Fruit fly (Drosophila melanogaster) whole organism, prepupa: ENCODE results near the gene pigeon.

ENCODE experiments used
- Blimp-1 ChIP-seq: fragments of 200-800 bp; sonication (Bioruptor generic); optimal IDR thresholded peaks from 3 replicates; lab custom pipeline; 2017; ENCODE audit warnings: missing biosample characterization, missing genetic modification characterization, mild to moderate bottlenecking, moderate library complexity, missing genetic modification reagents
- CG10631 ChIP-seq: fragments of 200-800 bp; sonication (Bioruptor generic); optimal IDR thresholded peaks from 2 replicates; lab custom pipeline; 2016; ENCODE audit warnings: missing biosample characterization, missing genetic modification characterization
- CG10669 ChIP-seq: fragments of 200-800 bp; sonication (Bioruptor generic); optimal IDR thresholded peaks from 3 replicates; lab custom pipeline; 2018; ENCODE audit warnings: missing biosample characterization, mild to moderate bottlenecking, missing genetic modification characterization, moderate library complexity
- CG11294 ChIP-seq: fragments of 200-800 bp; sonication (Bioruptor generic); IDR thresholded peaks from 2 replicates; pipeline ENCODE4 v1.3.6; 2022; ENCODE audit warnings: missing biosample characterization, missing genetic modification characterization
- CG15336 ChIP-seq: fragments of 200-800 bp; sonication (Bioruptor generic); IDR thresholded peaks from 2 replicates; pipeline ENCODE4 v1.3.6; 2022; ENCODE audit warnings: missing biosample characterization, missing genetic modification characterization
- CG1621 ChIP-seq: fragments of 200-800 bp; sonication (Bioruptor generic); optimal IDR thresholded peaks from 3 replicates; lab custom pipeline; 2018; ENCODE audit warnings: missing biosample characterization, mild to moderate bottlenecking, missing genetic modification characterization
- CG16779 ChIP-seq: fragments of 200-800 bp; sonication (Bioruptor generic); optimal IDR thresholded peaks from 3 replicates; lab custom pipeline; 2017; ENCODE audit warnings: missing biosample characterization, mild to moderate bottlenecking, missing genetic modification characterization
- CG3032 ChIP-seq: fragments of 200-800 bp; optimal IDR thresholded peaks from 2 replicates; lab custom pipeline; 2019; ENCODE audit warnings: missing biosample characterization, mild to moderate bottlenecking, missing genetic modification characterization, moderate library complexity
- CG31627 ChIP-seq: fragments of 200-800 bp; sonication (Bioruptor generic); optimal IDR thresholded peaks from 3 replicates; lab custom pipeline; 2016; ENCODE audit warnings: missing biosample characterization, missing genetic modification characterization
- CG32006 ChIP-seq: fragments of 200-800 bp; sonication (Bioruptor generic); optimal IDR thresholded peaks from 3 replicates; lab custom pipeline; 2017; ENCODE audit warnings: missing biosample characterization, mild to moderate bottlenecking, missing genetic modification characterization
- CG3919 ChIP-seq: fragments of 200-800 bp; sonication (Bioruptor generic); optimal IDR thresholded peaks from 3 replicates; lab custom pipeline; 2016; ENCODE audit warnings: missing biosample characterization, missing genetic modification characterization
- CG4318 ChIP-seq: fragments of 200-800 bp; sonication (Bioruptor generic); optimal IDR thresholded peaks from 3 replicates; lab custom pipeline; 2017; ENCODE audit warnings: missing biosample characterization, mild to moderate bottlenecking, missing genetic modification characterization
- CG6276 ChIP-seq: fragments of 200-800 bp; sonication (Bioruptor generic); optimal IDR thresholded peaks from 2 replicates; lab custom pipeline; 2017; ENCODE audit warnings: missing biosample characterization, mild to moderate bottlenecking, missing genetic modification characterization
- CG6792 ChIP-seq: fragments of 200-800 bp; sonication (Bioruptor generic); optimal IDR thresholded peaks from 3 replicates; lab custom pipeline; 2016; ENCODE audit warnings: missing biosample characterization, missing genetic modification characterization
- CG6808 ChIP-seq: fragments of 200-800 bp; sonication (Bioruptor generic); optimal IDR thresholded peaks from 3 replicates; lab custom pipeline; 2017; ENCODE audit warnings: missing biosample characterization, missing genetic modification characterization, mild to moderate bottlenecking, moderate library complexity, missing genetic modification reagents
- CG6854 ChIP-seq: fragments of 200-800 bp; sonication (Bioruptor generic); optimal IDR thresholded peaks from 2 replicates; lab custom pipeline; 2017; ENCODE audit warnings: missing biosample characterization, mild to moderate bottlenecking, missing genetic modification characterization
- CG7368 ChIP-seq: fragments of 200-800 bp; sonication (Bioruptor generic); optimal IDR thresholded peaks from 3 replicates; lab custom pipeline; 2016; ENCODE audit warnings: missing biosample characterization, missing genetic modification characterization
- CG8119 ChIP-seq: fragments of 200-800 bp; sonication (Bioruptor generic); IDR thresholded peaks from 3 replicates; pipeline ENCODE4 v1.3.6; 2022; ENCODE audit warnings: missing biosample characterization, missing genetic modification characterization
- CG8319 ChIP-seq: fragments of 200-800 bp; sonication (Bioruptor generic); optimal IDR thresholded peaks from 3 replicates; lab custom pipeline; 2016; ENCODE audit warnings: missing biosample characterization, missing genetic modification characterization
- CG8632 ChIP-seq: fragments of 200-800 bp; sonication (Bioruptor generic); optimal IDR thresholded peaks from 3 replicates; lab custom pipeline; 2016; ENCODE audit warnings: missing biosample characterization, missing genetic modification characterization
- Eip75B ChIP-seq: fragments of 200-800 bp; sonication (Bioruptor generic); optimal IDR thresholded peaks from 3 replicates; lab custom pipeline; 2016; ENCODE audit warnings: missing biosample characterization, missing genetic modification characterization
- Eip78C ChIP-seq: fragments of 200-800 bp; sonication (Bioruptor generic); peaks from one replicate; lab custom pipeline; 2016; ENCODE audit warnings: missing biosample characterization, missing genetic modification characterization
- Ets21C ChIP-seq: fragments of 200-800 bp; sonication (Bioruptor generic); optimal IDR thresholded peaks from 3 replicates; lab custom pipeline; 2016; ENCODE audit warnings: missing biosample characterization, missing genetic modification characterization
- Ets96B ChIP-seq: fragments of 200-800 bp; optimal IDR thresholded peaks from 2 replicates; lab custom pipeline; 2019; ENCODE audit warnings: missing biosample characterization, mild to moderate bottlenecking, missing genetic modification characterization, moderate library complexity
- Hr38 ChIP-seq: sonication (Bioruptor generic); optimal IDR thresholded peaks from 2 replicates; lab custom pipeline; 2016; ENCODE audit warnings: missing biosample characterization, missing genetic modification characterization
- Hr39 ChIP-seq: fragments of 200-800 bp; sonication (Bioruptor generic); optimal IDR thresholded peaks from 2 replicates; lab custom pipeline; 2016; ENCODE audit warnings: missing biosample characterization, missing genetic modification characterization
- Hr4 ChIP-seq: fragments of 200-800 bp; sonication (Bioruptor generic); optimal IDR thresholded peaks from 3 replicates; lab custom pipeline; 2016; ENCODE audit warnings: missing biosample characterization, missing genetic modification characterization
- Lpt ChIP-seq: fragments of 200-800 bp; sonication (Bioruptor generic); optimal IDR thresholded peaks from 3 replicates; lab custom pipeline; 2016; ENCODE audit warnings: missing biosample characterization, missing genetic modification characterization
- Met ChIP-seq: fragments of 200-800 bp; sonication (Bioruptor generic); optimal IDR thresholded peaks from 3 replicates; lab custom pipeline; 2016; ENCODE audit warnings: missing biosample characterization, missing genetic modification characterization
- OdsH ChIP-seq: fragments of 200-800 bp; sonication (Bioruptor generic); optimal IDR thresholded peaks from 3 replicates; lab custom pipeline; 2016; ENCODE audit warnings: missing biosample characterization, missing genetic modification characterization
- Smox ChIP-seq: fragments of 200-800 bp; sonication (Bioruptor generic); optimal IDR thresholded peaks from 3 replicates; lab custom pipeline; 2016; ENCODE audit warnings: missing biosample characterization, missing genetic modification characterization
- Sox102F ChIP-seq: fragments of 200-800 bp; sonication (Bioruptor generic); optimal IDR thresholded peaks from 2 replicates; lab custom pipeline; 2016; ENCODE audit warnings: missing biosample characterization, mild to moderate bottlenecking, missing genetic modification characterization
- Sox15 ChIP-seq: fragments of 200-800 bp; sonication (Bioruptor generic); optimal IDR thresholded peaks from 3 replicates; lab custom pipeline; 2016; ENCODE audit warnings: missing biosample characterization, missing genetic modification characterization
- achi ChIP-seq: fragments of 200-800 bp; sonication (Bioruptor generic); optimal IDR thresholded peaks from 3 replicates; lab custom pipeline; 2016; ENCODE audit warnings: missing biosample characterization, missing genetic modification characterization
- acj6 ChIP-seq: fragments of 200-800 bp; sonication (Bioruptor generic); optimal IDR thresholded peaks from 3 replicates; lab custom pipeline; 2016; ENCODE audit warnings: missing biosample characterization, missing genetic modification characterization
- cyc ChIP-seq: fragments of 200-800 bp; sonication (Bioruptor generic); optimal IDR thresholded peaks from 3 replicates; lab custom pipeline; 2016; ENCODE audit warnings: missing biosample characterization, missing genetic modification characterization
- dac ChIP-seq: fragments of 200-800 bp; sonication (Bioruptor generic); optimal IDR thresholded peaks from 2 replicates; lab custom pipeline; 2017; ENCODE audit warnings: missing biosample characterization, mild to moderate bottlenecking, missing genetic modification characterization
- dsx ChIP-seq: fragments of 200-800 bp; optimal IDR thresholded peaks from 3 replicates; lab custom pipeline; 2019; ENCODE audit warnings: missing biosample characterization, mild to moderate bottlenecking, missing genetic modification characterization, moderate library complexity; ENCODE audit not compliant: poor library complexity, severe bottlenecking
- eg ChIP-seq: fragments of 200-800 bp; sonication (Bioruptor generic); IDR thresholded peaks from 3 replicates; pipeline ENCODE4 v1.3.6; 2022; ENCODE audit warnings: missing biosample characterization, missing genetic modification characterization
- esn ChIP-seq: fragments of 200-800 bp; sonication (Bioruptor generic); optimal IDR thresholded peaks from 2 replicates; lab custom pipeline; 2016; ENCODE audit warnings: missing biosample characterization, mild to moderate bottlenecking, missing genetic modification characterization, moderate library complexity
- fd59A ChIP-seq: fragments of 200-800 bp; sonication (Bioruptor generic); optimal IDR thresholded peaks from 2 replicates; lab custom pipeline; 2017; ENCODE audit warnings: missing biosample characterization, mild to moderate bottlenecking, missing genetic modification characterization, missing genetic modification reagents
- fd85E ChIP-seq: fragments of 200-800 bp; sonication (Bioruptor generic); optimal IDR thresholded peaks from 3 replicates; lab custom pipeline; 2016; ENCODE audit warnings: missing biosample characterization, missing genetic modification characterization
- fkh ChIP-seq: fragments of 200-800 bp; sonication (Bioruptor generic); optimal IDR thresholded peaks from 3 replicates; lab custom pipeline; 2017; ENCODE audit warnings: missing biosample characterization, mild to moderate bottlenecking, missing genetic modification characterization, moderate library complexity
- lz ChIP-seq: fragments of 200-800 bp; sonication (Bioruptor generic); optimal IDR thresholded peaks from 3 replicates; lab custom pipeline; 2016; ENCODE audit warnings: missing biosample characterization, missing genetic modification characterization
- net ChIP-seq: fragments of 200-800 bp; sonication (Bioruptor generic); optimal IDR thresholded peaks from 3 replicates; lab custom pipeline; 2016; ENCODE audit warnings: missing biosample characterization, missing genetic modification characterization
- pdm3 ChIP-seq: fragments of 200-800 bp; sonication (Bioruptor generic); optimal IDR thresholded peaks from 3 replicates; lab custom pipeline; 2016; ENCODE audit warnings: missing biosample characterization, missing genetic modification characterization
- salr ChIP-seq, 2 experiments: fragments of 200-800 bp; sonication (Bioruptor generic); optimal IDR thresholded peaks; 3 replicates each; lab custom pipeline; 2016 to 2018; ENCODE audit warnings: missing biosample characterization in 2 of 2, missing genetic modification characterization in 2 of 2, mild to moderate bottlenecking in 1 of 2
- spab ChIP-seq: fragments of 200-800 bp; sonication (Bioruptor generic); optimal IDR thresholded peaks from 2 replicates; lab custom pipeline; 2017; ENCODE audit warnings: missing biosample characterization, mild to moderate bottlenecking, missing genetic modification characterization, missing genetic modification reagents
- ss ChIP-seq, 2 experiments: fragments of 200-800 bp; sonication (Bioruptor generic); optimal IDR thresholded peaks; 2 replicates in 1 of 2; 3 replicates in 1 of 2; lab custom pipeline; 2017 to 2018; ENCODE audit warnings: mild to moderate bottlenecking in 2 of 2, missing biosample characterization in 2 of 2, missing genetic modification characterization in 2 of 2, moderate library complexity in 1 of 2
- svp ChIP-seq: fragments of 200-800 bp; sonication (Bioruptor generic); peaks from one replicate; lab custom pipeline; 2016; ENCODE audit warnings: missing biosample characterization, missing genetic modification characterization
- topi ChIP-seq: fragments of 200-800 bp; sonication (Bioruptor generic); optimal IDR thresholded peaks from 3 replicates; lab custom pipeline; 2016; ENCODE audit warnings: missing biosample characterization, missing genetic modification characterization
- vri ChIP-seq: fragments of 200-800 bp; sonication (Bioruptor generic); optimal IDR thresholded peaks from 3 replicates; lab custom pipeline; 2016; ENCODE audit warnings: missing biosample characterization, mild to moderate bottlenecking, missing genetic modification characterization

Gene pigeon

DNA sequence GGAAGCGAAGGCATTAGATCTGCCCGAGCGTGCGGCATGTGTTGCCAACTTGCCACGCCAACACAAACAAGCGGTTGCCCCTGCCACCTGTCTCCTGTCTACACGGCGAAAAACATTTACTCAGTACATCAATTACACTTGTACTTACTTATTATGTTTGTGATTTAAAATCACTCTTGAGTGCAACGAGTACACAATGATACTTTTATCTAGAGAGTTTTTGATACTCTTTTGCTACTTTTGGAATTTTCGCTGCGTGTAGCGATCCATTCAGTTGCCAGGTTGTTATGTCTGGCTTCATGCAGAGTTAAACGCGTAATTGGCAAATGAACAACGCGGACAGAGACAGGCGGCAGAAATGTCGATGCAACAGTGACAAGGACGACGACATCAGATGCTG lies 7.9 kb downstream of the pigeon start:
- peak; percentile 60 for TF ChIP-seq Ets96B (tag; lab: Kevin White, UChicago)
- peak; percentile 5 for TF ChIP-seq vri (GFP tag; lab: Kevin White, UChicago)
- peak; percentile 23 for TF ChIP-seq Smox (GFP tag; lab: Kevin White, UChicago)
- TF ChIP-seq lz (GFP tag; lab: Kevin White, UChicago): no peak
- TF ChIP-seq CG6276 (GFP tag; lab: Kevin White, UChicago): peak; percentile 59
- peak; percentile 69 for TF ChIP-seq CG32006 (GFP tag; lab: Kevin White, UChicago)
- peak; percentile 53 for TF ChIP-seq dac
- peak; percentile 45 for TF ChIP-seq Met (GFP tag; lab: Kevin White, UChicago)
- TF ChIP-seq achi (GFP tag; lab: Kevin White, UChicago): peak; percentile 69
- peak; percentile 79 for TF ChIP-seq CG8119
- TF ChIP-seq CG31627 (GFP tag; lab: Kevin White, UChicago): peak; percentile 27
- no peak for TF ChIP-seq Blimp-1
- no peak for TF ChIP-seq Hr38
- TF ChIP-seq CG8319 (GFP tag; lab: Kevin White, UChicago): no peak
- TF ChIP-seq Hr4: peak; percentile 89
- no peak for TF ChIP-seq Ets21C (GFP tag; lab: Kevin White, UChicago)
- peak; percentile 37 for TF ChIP-seq CG1621 (tag; lab: Kevin White, UChicago)
- TF ChIP-seq dsx: peak; percentile 47
- peak; percentile 54 for TF ChIP-seq svp (GFP tag; lab: Kevin White, UChicago)
- peak; percentile 23 for TF ChIP-seq CG16779 (tag; lab: Kevin White, UChicago)
- no peak for TF ChIP-seq CG6854 (GFP tag; lab: Kevin White, UChicago)
- TF ChIP-seq net (GFP tag; lab: Kevin White, UChicago): peak; percentile 71
- TF ChIP-seq CG11294 (GFP tag; lab: Robert Waterston, UW): peak; percentile 57
- no peak for TF ChIP-seq fd85E (GFP tag; lab: Kevin White, UChicago)
- TF ChIP-seq CG6792: peak; percentile 35
- TF ChIP-seq CG8632: peak; percentile 39
- peak; percentile 7 to 55 for TF ChIP-seq salr (GFP tag; optimal IDR thresholded peaks at IDR 0.05; lab: Kevin White, UChicago)
- no peak for TF ChIP-seq Sox15 (GFP tag; lab: Kevin White, UChicago)
- TF ChIP-seq CG7368 (GFP tag; lab: Kevin White, UChicago): peak; percentile 61
- TF ChIP-seq OdsH (GFP tag; lab: Kevin White, UChicago): peak; percentile 69
- peak in 1 of 2 experiments; percentile 33 for TF ChIP-seq ss (GFP tag; optimal IDR thresholded peaks at IDR 0.05; lab: Kevin White, UChicago)
- peak; percentile 12 for TF ChIP-seq Sox102F (GFP tag; lab: Kevin White, UChicago)
- peak; percentile 46 for TF ChIP-seq topi (GFP tag; lab: Kevin White, UChicago)
- TF ChIP-seq fkh (GFP tag; lab: Kevin White, UChicago): no peak
- peak; percentile 38 for TF ChIP-seq cyc (GFP tag; lab: Kevin White, UChicago)
- TF ChIP-seq fd59A (GFP tag; lab: Kevin White, UChicago): peak; percentile 18
- peak; percentile 58 for TF ChIP-seq Lpt (GFP tag; lab: Kevin White, UChicago)
- peak; percentile 64 for TF ChIP-seq Eip75B
- TF ChIP-seq CG3032 (tag; lab: Kevin White, UChicago): peak; percentile 50
- TF ChIP-seq Hr39 (GFP tag; lab: Kevin White, UChicago): peak; percentile 40
- peak; percentile 57 for TF ChIP-seq CG10631 (GFP tag; lab: Kevin White, UChicago)
- peak; percentile 79 for TF ChIP-seq CG15336 (GFP tag; lab: Robert Waterston, UW)
- peak; percentile 76 for TF ChIP-seq CG3919 (GFP tag; lab: Kevin White, UChicago)
- TF ChIP-seq CG4318: no peak
- peak; percentile 39 for TF ChIP-seq CG6808 (GFP tag; lab: Kevin White, UChicago)
- TF ChIP-seq CG10669 (GFP tag; lab: Kevin White, UChicago): peak; percentile 42
- TF ChIP-seq acj6 (GFP tag; lab: Kevin White, UChicago): peak; percentile 45
- TF ChIP-seq pdm3 (GFP tag; lab: Kevin White, UChicago): peak; percentile 63
- TF ChIP-seq spab (GFP tag; lab: Kevin White, UChicago): peak; percentile 29
- peak; percentile 89 for TF ChIP-seq eg (GFP tag; lab: Robert Waterston, UW)
- peak; percentile 94 for TF ChIP-seq Eip78C (GFP tag; lab: Kevin White, UChicago)
- peak; percentile 39 for TF ChIP-seq esn
